Worm (Caenorhabditis elegans) whole organism, L1 larva: ENCODE data around the gene srh-212.

ENCODE experiments used
- C16A3.4 ChIP-seq: fragments of 150-350 bp; optimal IDR thresholded peaks from 2 replicates; lab custom pipeline; 2014; ENCODE audit warnings: missing biosample characterization, missing genetic modification characterization
- C34B4.2 ChIP-seq: sonication (generic microtip); optimal IDR thresholded peaks from 2 replicates; lab custom pipeline; 2017; ENCODE audit warnings: mild to moderate bottlenecking, missing genetic modification characterization, missing compliant biosample characterization
- F16B12.6 ChIP-seq: fragments of 150-350 bp; optimal IDR thresholded peaks from 2 replicates; lab custom pipeline; 2014; ENCODE audit warnings: missing biosample characterization, missing genetic modification characterization
- aha-1 ChIP-seq: fragments of 150-350 bp; optimal IDR thresholded peaks from 2 replicates; lab custom pipeline; 2014; ENCODE audit warnings: missing biosample characterization, missing genetic modification characterization
- aly-2 ChIP-seq: fragments of 150-350 bp; optimal IDR thresholded peaks from 2 replicates; lab custom pipeline; 2014; ENCODE audit warnings: missing biosample characterization, missing genetic modification characterization
- blmp-1 ChIP-seq: fragments of 150-350 bp; optimal IDR thresholded peaks from 2 replicates; lab custom pipeline; 2014; ENCODE audit warnings: missing biosample characterization, missing genetic modification characterization
- ceh-82 ChIP-seq, 3 experiments: fragments of 150-350 bp in 1 of 3; sonication (generic microtip) in 2 of 3; optimal IDR thresholded peaks; 2 replicates each; lab custom pipeline; 2014 to 2017; ENCODE audit warnings: missing biosample characterization in 3 of 3, missing genetic modification characterization in 3 of 3
- ceh-88 ChIP-seq: fragments of 200-800 bp; sonication (Bioruptor generic); IDR thresholded peaks from 2 replicates; pipeline ENCODE4 v1.3.6; 2022; ENCODE audit warnings: missing genetic modification characterization, missing compliant biosample characterization
- ceh-90 ChIP-seq: sonication (generic microtip); optimal IDR thresholded peaks from 2 replicates; lab custom pipeline; 2016; ENCODE audit warnings: missing genetic modification characterization, missing compliant biosample characterization
- dpl-1 ChIP-seq, 3 experiments: fragments of 150-350 bp in 2 of 3; sonication (generic microtip) in 1 of 3; optimal IDR thresholded peaks; 2 replicates each; lab custom pipeline; 2014 to 2017; ENCODE audit warnings: missing biosample characterization in 3 of 3, missing genetic modification characterization in 3 of 3, missing genetic modification reagents in 3 of 3
- dsc-1 ChIP-seq: sonication (generic microtip); optimal IDR thresholded peaks from 2 replicates; lab custom pipeline; 2016; ENCODE audit warnings: mild to moderate bottlenecking, missing genetic modification characterization, missing compliant biosample characterization
- efl-1 ChIP-seq, 4 experiments: fragments of 150-350 bp; optimal IDR thresholded peaks in 3 of 4; peaks in 1 of 4; 1 replicate in 1 of 4; 2 replicates in 3 of 4; lab custom pipeline; 2014; ENCODE audit warnings: missing biosample characterization in 2 of 4, missing genetic modification characterization in 2 of 4, missing genetic modification reagents in 2 of 4
- egl-13 ChIP-seq: sonication (generic microtip); optimal IDR thresholded peaks from 2 replicates; lab custom pipeline; 2016; ENCODE audit warnings: missing genotype, missing genetic modification reagents, missing genetic modification characterization, missing compliant biosample characterization
- elt-3 ChIP-seq, 6 experiments: fragments of 150-350 bp in 1 of 6; sonication (generic microtip); optimal IDR thresholded peaks; 2 replicates each; lab custom pipeline; 2017 to 2018; ENCODE audit warnings: missing biosample characterization in 6 of 6, missing genetic modification characterization in 6 of 6, inconsistent platforms in 1 of 6
- fkh-4 ChIP-seq: sonication (generic microtip); optimal IDR thresholded peaks from 2 replicates; lab custom pipeline; 2016; ENCODE audit warnings: missing compliant biosample characterization, missing genetic modification characterization, borderline replicate concordance
- grh-1 ChIP-seq: fragments of 200-800 bp; sonication (Bioruptor generic); IDR thresholded peaks from 2 replicates; pipeline ENCODE4 v1.3.6; 2022; ENCODE audit warnings: missing genetic modification reagents, missing genetic modification characterization, missing compliant biosample characterization
- hpl-2 ChIP-seq: fragments of 150-350 bp; optimal IDR thresholded peaks from 2 replicates; lab custom pipeline; 2014; ENCODE audit warnings: missing biosample characterization, missing genetic modification reagents, missing genetic modification characterization
- irx-1 ChIP-seq: sonication (generic microtip); optimal IDR thresholded peaks from 2 replicates; lab custom pipeline; 2016; ENCODE audit warnings: missing genetic modification characterization, missing compliant biosample characterization
- isw-1 ChIP-seq: fragments of 200-800 bp; sonication (Bioruptor generic); IDR thresholded peaks from 2 replicates; pipeline ENCODE4 v1.3.6; 2022; ENCODE audit warnings: missing genetic modification characterization, missing compliant biosample characterization
- jun-1 ChIP-seq: fragments of 150-350 bp; optimal IDR thresholded peaks from 2 replicates; lab custom pipeline; 2014; ENCODE audit warnings: missing biosample characterization, missing genetic modification reagents, missing genetic modification characterization
- lin-13 ChIP-seq: fragments of 150-350 bp; optimal IDR thresholded peaks from 2 replicates; lab custom pipeline; 2014; ENCODE audit warnings: missing biosample characterization, missing genetic modification reagents, missing genetic modification characterization
- lin-14 ChIP-seq: fragments of 200-800 bp; sonication (Bioruptor generic); optimal IDR thresholded peaks from 2 replicates; lab custom pipeline; 2018; ENCODE audit warnings: mild to moderate bottlenecking, missing genetic modification characterization, moderate library complexity, missing compliant biosample characterization
- lin-35 ChIP-seq, 2 experiments: fragments of 150-350 bp; optimal IDR thresholded peaks; 2 replicates each; lab custom pipeline; 2014; ENCODE audit warnings: missing biosample characterization in 2 of 2, missing genetic modification characterization in 2 of 2, missing genetic modification reagents in 2 of 2
- lir-3 ChIP-seq: sonication (generic microtip); optimal IDR thresholded peaks from 2 replicates; lab custom pipeline; 2016; ENCODE audit warnings: mild to moderate bottlenecking, missing genetic modification characterization, moderate library complexity, missing compliant biosample characterization; ENCODE audit not compliant: poor library complexity
- lsy-2 ChIP-seq, 2 experiments: fragments of 150-350 bp; optimal IDR thresholded peaks; 2 replicates each; lab custom pipeline; 2014; ENCODE audit warnings: missing biosample characterization in 2 of 2, missing genetic modification characterization in 2 of 2
- mdl-1 ChIP-seq, 2 experiments: fragments of 150-350 bp; optimal IDR thresholded peaks; 2 replicates each; lab custom pipeline; 2014 to 2017; ENCODE audit warnings: missing biosample characterization in 2 of 2, missing genetic modification characterization in 2 of 2, inconsistent platforms in 1 of 2
- nhr-12 ChIP-seq: sonication (generic microtip); optimal IDR thresholded peaks from 2 replicates; lab custom pipeline; 2017; ENCODE audit warnings: missing biosample characterization, missing genetic modification characterization
- nhr-19 ChIP-seq: fragments of 200-800 bp; sonication (Bioruptor generic); conservative IDR thresholded peaks from 2 replicates; pipeline ENCODE4 v1.3.6; 2022; ENCODE audit warnings: missing genetic modification characterization, missing compliant biosample characterization
- nhr-20 ChIP-seq: sonication (generic microtip); optimal IDR thresholded peaks from 2 replicates; lab custom pipeline; 2016; ENCODE audit warnings: mild to moderate bottlenecking, missing genetic modification characterization, missing compliant biosample characterization
- nhr-28 ChIP-seq: fragments of 150-350 bp; optimal IDR thresholded peaks from 2 replicates; lab custom pipeline; 2014; ENCODE audit warnings: missing biosample characterization, missing genetic modification characterization
- nhr-71 ChIP-seq: sonication (generic microtip); optimal IDR thresholded peaks from 2 replicates; lab custom pipeline; 2016; ENCODE audit warnings: mild to moderate bottlenecking, missing genetic modification characterization, moderate library complexity, missing compliant biosample characterization
- nhr-84 ChIP-seq: sonication (generic microtip); optimal IDR thresholded peaks from 2 replicates; lab custom pipeline; 2017; ENCODE audit warnings: missing biosample characterization, missing genetic modification characterization
- nhr-85 ChIP-seq: sonication (generic microtip); peaks from one replicate; lab custom pipeline; 2016; ENCODE audit warnings: missing genetic modification characterization, inconsistent platforms, missing compliant biosample characterization
- rnt-1 ChIP-seq: sonication (generic microtip); optimal IDR thresholded peaks from 2 replicates; lab custom pipeline; 2016; ENCODE audit warnings: mild to moderate bottlenecking, missing genetic modification characterization, moderate library complexity, missing compliant biosample characterization
- snu-23 ChIP-seq: sonication (generic microtip); optimal IDR thresholded peaks from 2 replicates; lab custom pipeline; 2016; ENCODE audit warnings: missing genetic modification characterization, missing compliant biosample characterization
- swsn-7 ChIP-seq: sonication (generic microtip); optimal IDR thresholded peaks from 2 replicates; lab custom pipeline; 2016; ENCODE audit warnings: missing genetic modification characterization, missing compliant biosample characterization
- tbx-2 ChIP-seq: sonication (generic microtip); optimal IDR thresholded peaks from 2 replicates; lab custom pipeline; 2016; ENCODE audit warnings: missing genetic modification characterization, missing compliant biosample characterization
- unc-130 ChIP-seq: fragments of 150-350 bp; optimal IDR thresholded peaks from 2 replicates; lab custom pipeline; 2017; ENCODE audit warnings: missing biosample characterization, missing genetic modification characterization, inconsistent platforms
- unc-98 ChIP-seq: fragments of 200-800 bp; sonication (Bioruptor generic); IDR thresholded peaks from 2 replicates; pipeline ENCODE4 v1.3.6; 2022; ENCODE audit warnings: missing genetic modification characterization, missing compliant biosample characterization
- xbp-1 ChIP-seq: sonication (generic microtip); optimal IDR thresholded peaks from 2 replicates; lab custom pipeline; 2016; ENCODE audit warnings: missing genetic modification characterization, missing compliant biosample characterization
- zip-4 ChIP-seq: fragments of 200-800 bp; sonication (Bioruptor generic); optimal IDR thresholded peaks from 2 replicates; lab custom pipeline; 2018; ENCODE audit warnings: mild to moderate bottlenecking, missing genetic modification characterization, moderate library complexity, missing compliant biosample characterization

Gene srh-212

DNA sequence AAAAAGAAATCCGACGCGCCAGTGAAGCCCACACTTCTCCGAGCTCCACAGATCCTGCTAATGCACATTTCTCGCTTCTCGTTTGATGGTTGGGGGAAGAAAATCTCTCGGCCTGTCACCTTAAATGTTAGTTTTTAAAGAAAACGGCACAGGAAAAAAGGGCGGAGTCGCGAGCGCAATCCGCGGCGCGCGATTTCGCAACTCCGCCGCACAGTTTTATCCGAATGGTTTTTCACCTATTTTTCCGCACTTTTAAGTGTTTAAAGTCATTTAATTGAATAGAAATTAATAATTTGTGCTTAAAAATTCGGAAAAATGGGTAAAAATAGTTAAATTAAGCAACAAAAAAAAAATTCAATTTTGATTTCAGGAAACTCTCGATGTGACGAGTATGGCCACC is 9.3 kb downstream of the srh-212 start:
- TF ChIP-seq swsn-7, result peak; percentile 47
- peak in 2 of 3 experiments; percentile 14 to 21 for TF ChIP-seq ceh-82 (tag; optimal IDR thresholded peaks at IDR 0.05; lab: Kevin White, UChicago)
- peak; percentile 21 for TF ChIP-seq lin-14 (GFP tag; lab: Kevin White, UChicago)
- TF ChIP-seq C16A3.4 (tag; lab: Kevin White, UChicago), result peak; percentile 14
- peak in 1 of 2 experiments; percentile 34 for TF ChIP-seq efl-1 (optimal IDR thresholded peaks at IDR 0.05; lab: Kevin White, UChicago)
- peak in 1 of 2 experiments; percentile 88 for TF ChIP-seq efl-1 (GFP tag; optimal IDR thresholded peaks at IDR 0.05 in 1 of 2; lab: Kevin White, UChicago)
- peak; percentile 30 for TF ChIP-seq rnt-1 (tag; lab: Kevin White, UChicago)
- peak; percentile 12 for TF ChIP-seq tbx-2
- TF ChIP-seq lsy-2 (tag; optimal IDR thresholded peaks at IDR 0.05; lab: Kevin White, UChicago), result peak; percentile 19 to 38
- no peak for TF ChIP-seq aha-1 (tag; lab: Kevin White, UChicago)
- no peak for TF ChIP-seq nhr-28 (tag; lab: Kevin White, UChicago)
- peak; percentile 10 to 16 (median 15) for TF ChIP-seq dpl-1 (GFP tag; optimal IDR thresholded peaks at IDR 0.05; lab: Kevin White, UChicago)
- peak; percentile 21 for TF ChIP-seq snu-23 (GFP tag; lab: Kevin White, UChicago)
- peak; percentile 20 for TF ChIP-seq unc-130
- TF ChIP-seq dsc-1 (tag; lab: Kevin White, UChicago), result peak; percentile 6
- peak; percentile 38 for TF ChIP-seq nhr-19 (GFP tag; lab: Robert Waterston, UW)
- TF ChIP-seq blmp-1 (tag; lab: Kevin White, UChicago), result no peak
- peak; percentile 48 for TF ChIP-seq nhr-71
- TF ChIP-seq xbp-1 (tag; lab: Kevin White, UChicago), result peak; percentile 32
- peak; percentile 29 for TF ChIP-seq nhr-20 (tag; lab: Kevin White, UChicago)
- peak; percentile 36 for TF ChIP-seq nhr-85 (tag; lab: Kevin White, UChicago)
- no peak for TF ChIP-seq jun-1 (tag; lab: Kevin White, UChicago)
- TF ChIP-seq elt-3 (tag; optimal IDR thresholded peaks at IDR 0.05; lab: Kevin White, UChicago), result no peak
- TF ChIP-seq zip-4 (GFP tag; lab: Kevin White, UChicago), result peak; percentile 1
- TF ChIP-seq lin-35 (GFP tag; optimal IDR thresholded peaks at IDR 0.05; lab: Kevin White, UChicago), result peak; percentile 13 to 20

DNA sequence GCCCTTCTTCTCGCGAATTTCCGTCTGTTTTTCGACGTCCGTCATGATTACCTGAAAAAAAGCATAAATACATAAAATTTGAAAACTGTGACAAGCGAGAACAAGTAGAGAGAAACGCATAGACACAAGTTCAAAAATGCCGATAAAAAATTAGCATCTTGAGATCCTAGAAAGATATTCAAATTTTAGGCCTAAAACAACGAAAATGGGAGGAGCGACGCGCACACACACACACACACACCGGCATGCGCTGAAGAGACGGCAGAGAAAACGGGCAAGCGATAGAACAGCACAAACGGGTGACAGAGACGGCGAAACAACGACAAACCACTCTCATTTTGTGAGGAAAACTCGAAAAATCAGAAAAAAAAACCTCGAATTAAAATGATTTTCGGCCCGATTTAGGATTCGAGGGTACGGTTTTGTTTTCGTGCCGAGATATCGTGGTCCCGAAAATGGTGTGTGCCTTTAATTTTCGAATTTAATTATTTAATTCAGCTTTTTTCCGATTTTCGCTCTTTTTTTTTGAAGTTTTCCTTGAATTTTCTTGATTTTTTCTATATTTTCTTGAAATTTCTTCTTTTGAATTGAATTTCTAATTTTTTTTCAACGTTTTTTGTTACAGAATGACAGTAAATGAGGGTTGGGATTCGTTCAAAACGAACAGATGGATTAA is 10.8 kb downstream of the srh-212 start, which contains the start of the genes rpl-11.1 and T22F3.2:
TSS of gene rpl-11.1 (minus strand) at position 51 of the 676 bp plus-strand sequence.
TSS of gene T22F3.2 (plus strand) at position 626 of the 676 bp plus-strand sequence.
- TF ChIP-seq isw-1 (no peak), efl-1 (optimal IDR thresholded peaks at IDR 0.05; lab: Kevin White, UChicago) (peak; percentile 31 to 55), efl-1 (GFP tag; optimal IDR thresholded peaks at IDR 0.05 in 1 of 2; lab: Kevin White, UChicago) (peak in 1 of 2 experiments; percentile 33), ceh-82 (tag; optimal IDR thresholded peaks at IDR 0.05; lab: Kevin White, UChicago) (peak in 1 of 3 experiments; percentile 35), nhr-19 (GFP tag; lab: Robert Waterston, UW) (no peak), ceh-88 (GFP tag; lab: Robert Waterston, UW) (no peak), hpl-2 (no peak), ceh-90 (tag; lab: Kevin White, UChicago) (no peak), xbp-1 (tag; lab: Kevin White, UChicago) (no peak), rnt-1 (tag; lab: Kevin White, UChicago) (peak; percentile 43), irx-1 (tag; lab: Kevin White, UChicago) (no peak), fkh-4 (tag; lab: Kevin White, UChicago) (no peak), lin-14 (GFP tag; lab: Kevin White, UChicago) (peak; percentile 32), snu-23 (GFP tag; lab: Kevin White, UChicago) (no peak), mdl-1 (tag; optimal IDR thresholded peaks at IDR 0.05; lab: Kevin White, UChicago) (peak in 1 of 2 experiments; percentile 26), lsy-2 (tag; optimal IDR thresholded peaks at IDR 0.05; lab: Kevin White, UChicago) (peak in 1 of 2 experiments; percentile 30), aly-2 (no peak), lin-35 (GFP tag; optimal IDR thresholded peaks at IDR 0.05; lab: Kevin White, UChicago) (peak in 1 of 2 experiments; percentile 35), blmp-1 (tag; lab: Kevin White, UChicago) (no peak), swsn-7 (no peak), nhr-71 (no peak), nhr-85 (tag; lab: Kevin White, UChicago) (peak; percentile 58), egl-13 (tag; lab: Kevin White, UChicago) (no peak), C34B4.2 (no peak), grh-1 (GFP tag; lab: Robert Waterston, UW) (no peak), aha-1 (tag; lab: Kevin White, UChicago) (no peak), F16B12.6 (tag; lab: Kevin White, UChicago) (no peak), lin-13 (GFP tag; lab: Kevin White, UChicago) (no peak), nhr-28 (tag; lab: Kevin White, UChicago) (no peak), elt-3 (tag; optimal IDR thresholded peaks at IDR 0.05; lab: Kevin White, UChicago) (peak in 1 of 6 experiments; percentile 7), dpl-1 (GFP tag; optimal IDR thresholded peaks at IDR 0.05; lab: Kevin White, UChicago) (peak in 1 of 3 experiments; percentile 26), nhr-12 (no peak), lir-3 (no peak), unc-98 (GFP tag; lab: Robert Waterston, UW) (no peak), nhr-84 (tag; lab: Kevin White, UChicago) (no peak)
